Fruit fly (Drosophila melanogaster) whole organism, embryonic: ENCODE results near the gene CG5937.

Experiments
- Ada2b ChIP-seq: fragments of 200-800 bp; sonication (Bioruptor generic); IDR thresholded peaks from 2 replicates; pipeline ENCODE4 v1.3.6; 2022; ENCODE audit warnings: missing biosample characterization, missing genetic modification characterization
- Blimp-1 ChIP-seq: fragments of 200-800 bp; sonication (Bioruptor generic); optimal IDR thresholded peaks from 3 replicates; lab custom pipeline; 2018; ENCODE audit warnings: missing biosample characterization, missing genetic modification characterization, mild to moderate bottlenecking, moderate library complexity, missing genetic modification reagents
- BtbVII ChIP-seq: fragments of 200-800 bp; sonication (Bioruptor generic); optimal IDR thresholded peaks from 3 replicates; lab custom pipeline; 2017; ENCODE audit warnings: missing biosample characterization, mild to moderate bottlenecking, missing genetic modification characterization
- CG10462 ChIP-seq: fragments of 200-800 bp; sonication (Bioruptor generic); optimal IDR thresholded peaks from 2 replicates; lab custom pipeline; 2016; ENCODE audit warnings: missing biosample characterization, missing genetic modification characterization
- CG11696 ChIP-seq: fragments of 200-800 bp; sonication (Bioruptor generic); IDR thresholded peaks from 2 replicates; pipeline ENCODE4 v1.3.6; 2022; ENCODE audit warnings: missing biosample characterization, missing genetic modification characterization
- CG12236 ChIP-seq: fragments of 200-800 bp; sonication (Bioruptor generic); optimal IDR thresholded peaks from 2 replicates; lab custom pipeline; 2016; ENCODE audit warnings: missing biosample characterization, missing genetic modification characterization
- CG12744 ChIP-seq: fragments of 200-800 bp; sonication (Bioruptor generic); optimal IDR thresholded peaks from 2 replicates; lab custom pipeline; 2016; ENCODE audit warnings: missing biosample characterization, missing genetic modification characterization
- CG13287 ChIP-seq: fragments of 200-800 bp; sonication (Bioruptor generic); IDR thresholded peaks from 2 replicates; pipeline ENCODE4 v1.3.6; 2022; ENCODE audit warnings: missing biosample characterization, missing genetic modification characterization; ENCODE audit not compliant: partially characterized antibody
- CG13624 ChIP-seq: fragments of 200-800 bp; sonication (Bioruptor generic); optimal IDR thresholded peaks from 2 replicates; lab custom pipeline; 2016; ENCODE audit warnings: missing biosample characterization, missing genetic modification characterization
- CG14860 ChIP-seq: fragments of 200-800 bp; sonication (Bioruptor generic); IDR thresholded peaks from 3 replicates; pipeline ENCODE4 v1.3.6; 2022; ENCODE audit warnings: missing biosample characterization, missing genetic modification characterization; ENCODE audit not compliant: partially characterized antibody
- CG14965 ChIP-seq: fragments of 200-800 bp; sonication (Bioruptor generic); optimal IDR thresholded peaks from 2 replicates; lab custom pipeline; 2016; ENCODE audit warnings: missing biosample characterization, missing genetic modification characterization, borderline replicate concordance
- CG17186 ChIP-seq: fragments of 200-800 bp; sonication (Bioruptor generic); optimal IDR thresholded peaks from 3 replicates; lab custom pipeline; 2017; ENCODE audit warnings: missing biosample characterization, missing genetic modification reagents, missing genetic modification characterization
- CG18262 ChIP-seq: fragments of 200-800 bp; optimal IDR thresholded peaks from 3 replicates; lab custom pipeline; 2019; ENCODE audit warnings: missing biosample characterization, mild to moderate bottlenecking, missing genetic modification characterization, moderate library complexity
- CG31388 ChIP-seq: fragments of 200-800 bp; sonication (Bioruptor generic); optimal IDR thresholded peaks from 2 replicates; lab custom pipeline; 2016; ENCODE audit warnings: missing biosample characterization, missing genetic modification characterization
- CG32772 ChIP-seq: fragments of 200-800 bp; sonication (Bioruptor generic); IDR thresholded peaks from 2 replicates; pipeline ENCODE4 v1.3.6; 2022; ENCODE audit warnings: missing biosample characterization, missing genetic modification characterization
- CG42726 ChIP-seq: fragments of 200-800 bp; sonication (Bioruptor generic); IDR thresholded peaks from 2 replicates; pipeline ENCODE4 v1.3.6; 2022; ENCODE audit warnings: missing biosample characterization, missing genetic modification characterization; ENCODE audit not compliant: partially characterized antibody
- CG4282 ChIP-seq: fragments of 200-800 bp; sonication (Bioruptor generic); optimal IDR thresholded peaks from 2 replicates; lab custom pipeline; 2016; ENCODE audit warnings: missing biosample characterization, missing genetic modification characterization
- CG4360 ChIP-seq: fragments of 200-800 bp; sonication (Bioruptor generic); IDR thresholded peaks from 2 replicates; pipeline ENCODE4 v1.3.6; 2022; ENCODE audit warnings: missing biosample characterization, missing genetic modification characterization
- CG7963 ChIP-seq: fragments of 200-800 bp; sonication (Bioruptor generic); IDR thresholded peaks from 3 replicates; pipeline ENCODE4 v1.3.6; 2022; ENCODE audit warnings: missing biosample characterization, missing genetic modification characterization; ENCODE audit not compliant: partially characterized antibody
- CG8478 ChIP-seq: fragments of >200 bp; optimal IDR thresholded peaks from 2 replicates; lab custom pipeline; 2018
- Dip3 ChIP-seq: fragments of 200-800 bp; sonication (Bioruptor generic); optimal IDR thresholded peaks from 3 replicates; lab custom pipeline; 2016; ENCODE audit warnings: missing biosample characterization, missing genetic modification characterization
- Dll ChIP-seq: fragments of 200-800 bp; sonication (Bioruptor generic); IDR thresholded peaks from 4 replicates; pipeline ENCODE4 v1.3.6; 2022; ENCODE audit warnings: missing biosample characterization, missing genetic modification characterization; ENCODE audit not compliant: partially characterized antibody
- Fer3 ChIP-seq: fragments of 200-800 bp; sonication (Bioruptor generic); optimal IDR thresholded peaks from 2 replicates; lab custom pipeline; 2018; ENCODE audit warnings: missing biosample characterization, mild to moderate bottlenecking, missing genetic modification characterization, moderate library complexity
- Hmr ChIP-seq: fragments of 200-800 bp; sonication (Bioruptor generic); optimal IDR thresholded peaks from 3 replicates; lab custom pipeline; 2017; ENCODE audit warnings: mild to moderate bottlenecking, missing biosample characterization, missing genetic modification reagents, missing genetic modification characterization
- Max ChIP-seq: fragments of 200-800 bp; sonication (Bioruptor generic); optimal IDR thresholded peaks from 2 replicates; lab custom pipeline; 2016; ENCODE audit warnings: missing biosample characterization, mild to moderate bottlenecking, missing genetic modification characterization
- Neu2 ChIP-seq: fragments of 200-800 bp; sonication (Bioruptor generic); optimal IDR thresholded peaks from 3 replicates; lab custom pipeline; 2016; ENCODE audit warnings: missing biosample characterization, missing genetic modification characterization, borderline replicate concordance
- PHDP ChIP-seq: fragments of 200-800 bp; sonication (Bioruptor generic); optimal IDR thresholded peaks from 3 replicates; lab custom pipeline; 2018; ENCODE audit warnings: missing biosample characterization, mild to moderate bottlenecking, missing genetic modification characterization, moderate library complexity
- Rx ChIP-seq: fragments of 200-800 bp; sonication (Bioruptor generic); IDR thresholded peaks from 2 replicates; pipeline ENCODE4 v1.3.6; 2022; ENCODE audit warnings: missing biosample characterization, missing genetic modification characterization
- Spps ChIP-seq: fragments of 200-800 bp; sonication (Bioruptor generic); optimal IDR thresholded peaks from 2 replicates; lab custom pipeline; 2018; ENCODE audit warnings: missing biosample characterization, mild to moderate bottlenecking, missing genetic modification characterization
- Ssrp ChIP-seq: fragments of 200-800 bp; sonication (Bioruptor generic); optimal IDR thresholded peaks from 2 replicates; lab custom pipeline; 2018; ENCODE audit warnings: missing biosample characterization, mild to moderate bottlenecking, missing genetic modification characterization, moderate library complexity
- amos ChIP-seq: fragments of 200-800 bp; sonication (Bioruptor generic); IDR thresholded peaks from 2 replicates; pipeline ENCODE4 v1.3.6; 2022; ENCODE audit warnings: missing biosample characterization, missing genetic modification characterization; ENCODE audit not compliant: partially characterized antibody
- ash1 ChIP-seq: fragments of 200-800 bp; sonication (Bioruptor generic); optimal IDR thresholded peaks from 2 replicates; lab custom pipeline; 2018; ENCODE audit warnings: missing biosample characterization, mild to moderate bottlenecking, missing genetic modification characterization
- ato ChIP-seq: fragments of 200-800 bp; sonication (Bioruptor generic); IDR thresholded peaks from 2 replicates; pipeline ENCODE4 v1.3.6; 2022; ENCODE audit warnings: missing biosample characterization, missing genetic modification characterization; ENCODE audit not compliant: partially characterized antibody
- cad ChIP-seq: fragments of >200 bp; optimal IDR thresholded peaks from 2 replicates; lab custom pipeline; 2017; ENCODE audit warnings: missing biosample characterization, missing genetic modification characterization
- cg ChIP-seq: fragments of 200-800 bp; sonication (Bioruptor generic); optimal IDR thresholded peaks from 3 replicates; lab custom pipeline; 2019; ENCODE audit warnings: missing biosample characterization, mild to moderate bottlenecking, missing genetic modification characterization, moderate library complexity
- da ChIP-seq: fragments of 200-800 bp; sonication (Bioruptor generic); optimal IDR thresholded peaks from 2 replicates; lab custom pipeline; 2016; ENCODE audit warnings: missing biosample characterization, missing genetic modification characterization
- dan ChIP-seq: fragments of 200-800 bp; sonication (Bioruptor generic); IDR thresholded peaks from 2 replicates; pipeline ENCODE4 v1.3.6; 2022; ENCODE audit warnings: missing biosample characterization, missing genetic modification characterization
- dm ChIP-seq: fragments of 200-800 bp; sonication (Bioruptor generic); optimal IDR thresholded peaks from 3 replicates; lab custom pipeline; 2016; ENCODE audit warnings: missing biosample characterization, missing genetic modification characterization
- hth ChIP-seq: fragments of >200 bp; optimal IDR thresholded peaks from 2 replicates; lab custom pipeline; 2017; ENCODE audit warnings: inconsistent platforms
- kni ChIP-seq: fragments of 200-800 bp; sonication (Bioruptor generic); optimal IDR thresholded peaks from 3 replicates; lab custom pipeline; 2017; ENCODE audit warnings: mild to moderate bottlenecking, missing biosample characterization, missing genetic modification reagents, missing genetic modification characterization
- lola ChIP-seq, 3 experiments: fragments of >200 bp in 2 of 3; fragments of 200-800 bp in 1 of 3; sonication (Bioruptor generic) in 1 of 3; optimal IDR thresholded peaks; 2 replicates each; lab custom pipeline; 2017 to 2019; ENCODE audit warnings: missing biosample characterization in 3 of 3, missing genetic modification characterization in 3 of 3, mild to moderate bottlenecking in 1 of 3, moderate library complexity in 1 of 3
- nau ChIP-seq: fragments of 200-800 bp; sonication (Bioruptor generic); optimal IDR thresholded peaks from 3 replicates; lab custom pipeline; 2017; ENCODE audit warnings: missing biosample characterization, mild to moderate bottlenecking, missing genetic modification characterization, missing genetic modification reagents
- nerfin-2 ChIP-seq: fragments of 200-800 bp; sonication (Bioruptor generic); IDR thresholded peaks from 2 replicates; pipeline ENCODE4 v1.3.6; 2022; ENCODE audit warnings: missing biosample characterization, missing genetic modification characterization; ENCODE audit not compliant: partially characterized antibody
- org-1 ChIP-seq: fragments of 200-800 bp; sonication (Bioruptor generic); optimal IDR thresholded peaks from 2 replicates; lab custom pipeline; 2017; ENCODE audit warnings: missing biosample characterization, missing genetic modification characterization
- ranshi ChIP-seq: fragments of 200-800 bp; sonication (Bioruptor generic); IDR thresholded peaks from 2 replicates; pipeline ENCODE4 v1.3.6; 2022; ENCODE audit warnings: missing biosample characterization, missing genetic modification characterization
- sisA ChIP-seq: fragments of 200-800 bp; sonication (Bioruptor generic); IDR thresholded peaks from 2 replicates; pipeline ENCODE4 v1.3.6; 2022; ENCODE audit warnings: missing biosample characterization, missing genetic modification characterization
- sqz ChIP-seq: fragments of 200-800 bp; sonication (Bioruptor generic); optimal IDR thresholded peaks from 3 replicates; lab custom pipeline; 2018; ENCODE audit warnings: missing biosample characterization, mild to moderate bottlenecking, missing genetic modification characterization
- stc ChIP-seq: fragments of 200-800 bp; sonication (Bioruptor generic); IDR thresholded peaks from 2 replicates; pipeline ENCODE4 v1.3.6; 2022; ENCODE audit warnings: missing biosample characterization, missing genetic modification characterization
- toy ChIP-seq: fragments of 200-800 bp; sonication (Bioruptor generic); IDR thresholded peaks from 2 replicates; pipeline ENCODE4 v1.3.6; 2022; ENCODE audit warnings: missing biosample characterization, missing genetic modification characterization
- trh ChIP-seq: fragments of 200-800 bp; sonication (Bioruptor generic); optimal IDR thresholded peaks from 2 replicates; lab custom pipeline; 2016; ENCODE audit warnings: missing biosample characterization, missing genetic modification characterization
- wor ChIP-seq: fragments of 200-800 bp; sonication (Bioruptor generic); IDR thresholded peaks from 2 replicates; pipeline ENCODE4 v1.3.6; 2022; ENCODE audit warnings: missing biosample characterization, missing genetic modification characterization

Gene CG5937

dm6 chrX:6074845-6075244, 35.0 kb downstream of the CG5937 start, which contains the start of gene Tsp5D (continued):
- peak; percentile 93 for TF ChIP-seq ranshi (GFP tag; lab: Robert Waterston, UW)
- TF ChIP-seq Ada2b (GFP tag; lab: Robert Waterston, UW), result peak; percentile 95
- no peak for TF ChIP-seq ato (GFP tag; lab: Robert Waterston, UW)
- peak; percentile 47 for TF ChIP-seq CG12744
- no peak for TF ChIP-seq cg (GFP tag; lab: Kevin White, UChicago)
- TF ChIP-seq stc (GFP tag; lab: Robert Waterston, UW), result peak; percentile 95
- TF ChIP-seq CG12236 (GFP tag; lab: Kevin White, UChicago), result peak; percentile 24
- peak; percentile 78 for TF ChIP-seq CG11696 (GFP tag; lab: Robert Waterston, UW)
- peak; percentile 95 for TF ChIP-seq wor (GFP tag; lab: Robert Waterston, UW)
- peak; percentile 88 for TF ChIP-seq Fer3 (tag; lab: Kevin White, UChicago)
- no peak for TF ChIP-seq CG4282 (GFP tag; lab: Kevin White, UChicago)
- TF ChIP-seq Hmr, result peak; percentile 81
- TF ChIP-seq da (GFP tag; lab: Kevin White, UChicago), result no peak
- TF ChIP-seq sqz (GFP tag; lab: Kevin White, UChicago), result peak; percentile 88
- TF ChIP-seq CG17186 (GFP tag; lab: Kevin White, UChicago), result peak; percentile 70
- peak; percentile 95 for TF ChIP-seq Rx (GFP tag; lab: Robert Waterston, UW)
- peak; percentile 91 for TF ChIP-seq Ssrp (tag; lab: Kevin White, UChicago)
- peak in 1 of 3 experiments; percentile 81 for TF ChIP-seq lola (GFP tag; optimal IDR thresholded peaks at IDR 0.05; lab: Kevin White, UChicago)
- no peak for TF ChIP-seq dm (GFP tag; lab: Kevin White, UChicago)
- TF ChIP-seq ash1 (GFP tag; lab: Kevin White, UChicago), result no peak
- TF ChIP-seq BtbVII (GFP tag; lab: Kevin White, UChicago), result peak; percentile 79
- no peak for TF ChIP-seq amos (GFP tag; lab: Robert Waterston, UW)
- TF ChIP-seq CG31388 (GFP tag; lab: Kevin White, UChicago), result peak; percentile 82
- TF ChIP-seq dan, result peak; percentile 50; the same call in 1 of the 2 replicates
- no peak for TF ChIP-seq CG42726 (GFP tag; lab: Robert Waterston, UW)
- no peak for TF ChIP-seq CG13624 (GFP tag; lab: Kevin White, UChicago)
- peak; percentile 91 for TF ChIP-seq CG18262
- peak; percentile 91 for TF ChIP-seq PHDP (tag; lab: Kevin White, UChicago)
- TF ChIP-seq toy, result peak; percentile 74
- TF ChIP-seq sisA (GFP tag; lab: Robert Waterston, UW), result peak; percentile 97
- no peak for TF ChIP-seq nerfin-2 (GFP tag; lab: Robert Waterston, UW)
- peak; percentile 78 for TF ChIP-seq Spps (tag; lab: Kevin White, UChicago)
- TF ChIP-seq CG8478 (lab: Kevin White, UChicago), result no peak
- no peak for TF ChIP-seq CG7963 (GFP tag; lab: Robert Waterston, UW)
- peak; percentile 94 for TF ChIP-seq CG32772 (GFP tag; lab: Robert Waterston, UW)
- TF ChIP-seq Max (GFP tag; lab: Kevin White, UChicago), result peak; percentile 79
- no peak for TF ChIP-seq CG14860 (GFP tag; lab: Robert Waterston, UW)
- peak; percentile 18; the same call in 1 of the 2 replicates for TF ChIP-seq CG13287
- TF ChIP-seq Dip3, result no peak
- TF ChIP-seq hth (lab: Kevin White, UChicago), result no peak
- TF ChIP-seq Blimp-1 (GFP tag; lab: Kevin White, UChicago), result peak; percentile 95
- TF ChIP-seq CG10462 (GFP tag; lab: Kevin White, UChicago), result peak; percentile 83
- TF ChIP-seq CG4360 (GFP tag; lab: Robert Waterston, UW), result peak; percentile 69
- TF ChIP-seq nau, result peak; percentile 90
- no peak for TF ChIP-seq CG14965 (GFP tag; lab: Kevin White, UChicago)
- no peak for TF ChIP-seq Dll (GFP tag; lab: Robert Waterston, UW)
- peak; percentile 58 for TF ChIP-seq trh (GFP tag; lab: Kevin White, UChicago)
- TF ChIP-seq kni (GFP tag; lab: Kevin White, UChicago), result peak; percentile 78
- TF ChIP-seq org-1, result peak; percentile 85
- no peak for TF ChIP-seq cad (GFP tag; lab: Kevin White, UChicago)
- TF ChIP-seq Neu2 (GFP tag; lab: Kevin White, UChicago), result no peak
